Worm (Caenorhabditis elegans): ENCODE data around the gene urb-1.

Gene urb-1

DNA sequence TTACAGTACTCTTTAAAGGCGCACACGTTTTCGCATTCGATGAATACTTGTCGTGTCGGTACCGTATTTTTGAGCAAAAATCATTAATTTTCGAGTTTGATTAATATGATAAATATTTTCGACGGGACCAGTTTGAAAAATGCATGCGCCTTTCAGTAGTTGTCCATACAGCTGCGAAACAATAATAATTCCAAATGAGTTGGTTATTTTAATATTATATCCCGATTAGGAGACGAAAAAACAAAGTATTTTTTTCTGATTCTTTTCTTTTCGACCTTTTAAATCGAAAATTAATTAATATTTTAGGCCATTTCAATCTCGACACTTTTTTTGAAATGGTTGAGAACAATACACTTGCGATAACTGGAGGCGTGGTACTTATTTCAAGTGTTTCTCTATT is 14.6 kb upstream of the urb-1 start, which contains the start of gene T05H4.4:
T05H4.4 (plus strand) TSS at position 301 of the 400 bp plus-strand sequence.
- TF ChIP-seq dao-5 (tag; optimal IDR thresholded peaks at IDR 0.05) (no peak), W03F9.2 (tag; optimal IDR thresholded peaks at IDR 0.05) (no peak), him-1 (tag; optimal IDR thresholded peaks at IDR 0.05) (no peak)

DNA sequence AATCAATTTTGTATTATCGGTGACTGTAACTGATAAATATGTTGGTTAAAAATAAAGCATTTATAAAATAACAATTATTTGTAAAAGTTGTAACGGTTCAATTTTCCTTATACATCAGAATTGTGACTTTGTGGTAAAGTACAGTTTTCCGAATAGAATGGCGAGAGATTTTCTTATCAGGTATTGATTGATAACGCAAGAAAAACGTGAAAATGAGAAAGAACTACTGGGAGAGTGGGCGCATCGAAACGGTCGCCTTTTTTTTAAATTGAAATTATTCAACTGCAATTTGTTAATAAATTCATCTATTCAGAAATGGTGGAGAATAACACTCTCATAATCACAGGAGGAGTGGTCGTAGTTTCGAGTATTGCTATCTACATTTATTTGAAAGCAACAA is 12.4 kb upstream of the urb-1 start, which contains the start of gene hpo-19:
hpo-19 (plus strand) TSS at position 314 of the 400 bp plus-strand sequence.
- no peak for TF ChIP-seq him-1 (tag; optimal IDR thresholded peaks at IDR 0.05)
- no peak for TF ChIP-seq W03F9.2 (tag; optimal IDR thresholded peaks at IDR 0.05)
- TF ChIP-seq dao-5 (tag; optimal IDR thresholded peaks at IDR 0.05), result no peak

DNA sequence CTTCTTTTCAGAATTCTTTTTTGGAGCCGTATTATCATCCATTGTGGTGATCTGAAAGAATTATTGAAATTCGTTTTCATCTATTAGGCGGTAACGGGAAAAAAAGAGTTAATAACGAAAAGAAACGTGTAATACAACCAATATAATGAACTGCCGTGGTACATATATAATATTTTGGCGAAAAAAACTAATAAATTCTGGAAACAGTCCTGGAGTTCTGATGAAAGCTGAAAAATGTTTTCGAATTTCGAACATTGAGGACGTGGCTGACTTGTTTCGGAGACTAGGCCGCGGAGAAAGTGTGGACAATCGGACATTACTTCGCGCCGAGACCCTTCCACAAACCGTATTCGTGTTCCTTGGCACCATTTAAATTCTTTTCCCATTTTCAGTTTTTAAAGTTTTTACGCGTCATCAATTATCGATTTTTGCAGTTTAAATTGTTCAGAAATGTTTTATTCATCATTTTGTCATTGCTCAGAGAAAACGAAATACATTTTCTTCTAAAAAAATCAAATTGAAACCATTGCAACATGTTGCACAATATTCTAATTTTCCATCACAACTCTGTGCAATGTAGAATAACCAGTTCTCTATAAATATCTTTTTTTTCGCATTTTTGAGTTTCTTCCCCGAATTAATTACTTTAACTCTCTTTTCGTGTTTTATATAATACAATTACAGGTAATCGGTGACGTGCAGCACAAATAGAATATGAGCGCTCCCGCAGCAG is 9.7 kb upstream of the urb-1 start, which contains the start of the genes gad-1 and erfa-1:
gad-1 (minus strand) TSS at position 51 of the 733 bp plus-strand sequence.
erfa-1 (plus strand) TSS at position 683 of the 733 bp plus-strand sequence.
- TF ChIP-seq W03F9.2 (tag; optimal IDR thresholded peaks at IDR 0.05) (peak; percentile 83), dao-5 (tag; optimal IDR thresholded peaks at IDR 0.05) (no peak), him-1 (tag; optimal IDR thresholded peaks at IDR 0.05) (no peak)

DNA sequence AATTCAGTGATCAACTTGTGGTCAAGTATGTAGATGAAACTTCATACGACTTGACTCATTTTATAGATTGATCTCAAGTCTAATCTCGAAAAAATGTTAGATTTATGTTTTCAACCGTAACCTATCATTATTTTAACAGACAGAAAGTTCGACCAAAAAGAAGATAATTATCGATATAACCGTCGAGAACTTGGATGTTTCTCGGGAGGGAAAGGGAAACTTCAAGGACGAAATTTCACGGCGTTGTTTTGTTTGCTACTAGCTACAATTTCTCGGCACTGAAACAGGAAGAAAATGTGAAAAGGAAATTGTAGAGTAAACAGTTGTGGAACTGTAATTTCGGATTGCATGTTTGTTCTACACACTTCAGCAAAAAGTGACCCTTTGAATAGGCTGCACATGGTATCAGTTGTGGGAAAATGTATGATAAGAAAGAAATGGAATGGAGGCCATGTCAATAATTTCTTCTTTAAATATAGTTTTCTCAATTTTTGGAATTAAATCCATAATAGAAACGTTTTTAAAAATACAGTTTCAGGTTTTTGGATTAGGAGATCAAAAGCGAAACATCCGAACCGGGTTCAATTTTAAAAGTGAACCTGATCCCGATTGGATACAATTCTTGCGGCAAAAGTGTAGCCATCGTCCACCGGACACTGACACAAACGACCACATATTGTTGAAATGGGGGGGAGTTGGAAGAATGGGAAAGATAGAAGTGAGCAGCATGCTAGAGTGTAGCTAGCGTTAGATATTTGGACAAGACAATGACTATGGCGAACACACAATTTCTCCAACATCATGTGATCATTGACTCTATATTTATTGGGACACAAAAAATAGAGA is 6.8 kb upstream of the urb-1 start:
- TF ChIP-seq him-1 (tag; optimal IDR thresholded peaks at IDR 0.05) (no peak), dao-5 (tag; optimal IDR thresholded peaks at IDR 0.05) (no peak), W03F9.2 (tag; optimal IDR thresholded peaks at IDR 0.05) (no peak)

DNA sequence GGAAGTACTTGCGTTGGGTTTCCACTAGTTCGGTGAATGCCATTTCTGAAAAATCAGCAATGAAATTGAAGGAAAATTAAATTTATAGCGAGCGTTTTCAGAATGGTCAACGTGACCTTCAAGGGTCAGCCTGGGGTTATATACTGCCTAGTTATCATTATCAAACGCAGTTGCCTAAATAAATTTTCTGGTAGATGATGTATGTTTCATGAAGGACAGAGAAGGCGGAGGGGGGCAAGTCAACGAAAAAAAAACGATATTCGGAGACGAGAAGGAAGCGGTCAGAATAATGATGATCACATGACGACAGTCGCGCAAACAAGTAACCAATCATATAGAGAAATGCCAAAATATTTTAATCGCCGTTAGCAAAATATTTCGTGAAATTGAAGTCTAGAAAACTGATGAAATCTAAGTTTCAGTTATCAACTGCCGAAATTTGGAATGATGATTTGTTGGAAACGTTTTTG is 6.0 kb upstream of the urb-1 start, which contains the start of gene alh-4:
alh-4 (minus strand) TSS at position 51 of the 470 bp plus-strand sequence.
- TF ChIP-seq dao-5 (tag; optimal IDR thresholded peaks at IDR 0.05) (no peak), him-1 (tag; optimal IDR thresholded peaks at IDR 0.05) (no peak), W03F9.2 (tag; optimal IDR thresholded peaks at IDR 0.05) (no peak)

DNA sequence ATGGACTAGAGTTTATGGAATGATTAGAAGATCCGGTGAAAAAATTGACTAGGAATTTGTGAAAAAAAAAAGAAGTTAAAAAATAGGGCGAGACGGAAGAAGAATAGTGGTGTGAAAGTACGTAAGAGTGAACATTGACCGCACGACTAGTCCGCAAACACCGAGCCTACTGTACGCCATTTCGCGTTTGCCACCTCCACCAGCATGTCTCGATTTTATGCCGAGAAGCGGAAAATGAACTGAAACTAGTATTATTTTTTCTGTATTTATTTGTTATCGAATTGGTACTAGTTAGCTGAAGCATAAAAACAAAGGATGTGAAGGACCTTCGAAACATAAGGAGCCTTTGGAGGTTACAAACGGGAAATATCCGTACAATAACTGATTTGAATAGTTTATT is 3.5 kb upstream of the urb-1 start:
- peak; percentile 38 for TF ChIP-seq W03F9.2 (tag; optimal IDR thresholded peaks at IDR 0.05)
- TF ChIP-seq dao-5 (tag; optimal IDR thresholded peaks at IDR 0.05), result no peak

DNA sequence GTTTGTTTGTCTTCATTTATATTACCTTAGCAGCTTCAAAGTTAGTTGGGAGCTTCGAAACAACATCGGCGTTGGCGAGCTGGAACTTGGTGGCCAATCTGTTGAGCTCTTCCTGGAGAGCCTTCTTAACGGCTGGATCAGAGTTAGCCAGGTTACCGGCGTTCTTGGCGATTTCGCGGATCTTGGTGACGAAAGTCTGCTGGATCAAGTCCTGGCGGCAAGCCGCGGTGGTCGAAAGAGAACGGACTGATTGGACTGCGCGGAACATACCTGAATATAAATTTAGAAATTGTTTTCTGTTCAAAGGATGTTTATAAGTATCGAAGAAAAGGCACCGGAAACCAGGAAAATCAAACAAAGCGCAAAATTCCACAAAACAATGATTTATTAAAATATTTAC is 2.9 kb upstream of the urb-1 start, which contains the start of gene atp-4:
atp-4 (minus strand) TSS at position 270 of the 400 bp plus-strand sequence.
- TF ChIP-seq dao-5 (tag; optimal IDR thresholded peaks at IDR 0.05) (no peak), him-1 (tag; optimal IDR thresholded peaks at IDR 0.05) (no peak)

DNA sequence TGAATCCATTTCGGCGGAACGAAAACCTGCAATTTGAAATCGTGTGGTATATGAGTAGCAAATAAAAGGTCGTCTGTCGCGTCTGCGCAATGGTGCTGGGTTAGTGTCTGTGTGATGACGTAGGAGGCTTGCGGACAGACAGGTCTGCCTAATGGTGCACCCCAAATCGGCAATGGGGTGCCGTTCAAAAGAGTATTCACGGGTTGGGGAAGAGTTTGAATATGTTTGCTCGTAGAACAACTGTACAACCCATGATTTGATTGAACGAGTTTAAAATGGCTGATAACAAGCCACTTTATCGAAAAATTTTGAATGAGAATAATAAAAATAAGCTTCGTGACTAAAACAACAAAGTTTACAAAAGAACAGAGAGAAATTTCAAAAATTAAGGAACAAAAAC is 2.0 kb upstream of the urb-1 start, which contains the start of gene T05H4.11:
T05H4.11 (minus strand) TSS at position 335 of the 400 bp plus-strand sequence.
- no peak for TF ChIP-seq W03F9.2 (tag; optimal IDR thresholded peaks at IDR 0.05)
- TF ChIP-seq him-1 (tag; optimal IDR thresholded peaks at IDR 0.05), result no peak
- no peak for TF ChIP-seq dao-5 (tag; optimal IDR thresholded peaks at IDR 0.05)

DNA sequence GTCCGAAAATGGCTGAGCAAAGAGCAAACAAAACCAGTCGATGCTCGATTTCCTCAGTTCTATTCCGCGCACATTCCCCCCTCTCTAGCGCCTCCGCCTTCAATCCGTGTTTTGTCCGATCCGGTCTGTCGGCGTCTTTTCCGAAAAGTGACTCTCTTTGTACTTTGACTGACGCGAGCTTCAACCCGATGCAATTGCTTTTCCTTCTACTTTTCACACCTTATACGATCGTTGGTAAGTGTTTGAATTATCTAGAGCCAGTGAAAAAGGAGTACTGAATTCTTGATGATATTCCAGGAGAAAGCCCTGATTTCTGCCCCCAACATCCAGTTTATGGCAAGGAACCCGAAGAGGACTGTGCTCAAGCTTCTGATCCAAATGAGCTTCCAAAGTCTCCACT is 9.0 kb downstream of the urb-1 start, which contains the start of gene cht-6:
cht-6 (plus strand) TSS at position 9 of the 400 bp plus-strand sequence.
- TF ChIP-seq him-1 (tag; optimal IDR thresholded peaks at IDR 0.05), result no peak
- TF ChIP-seq W03F9.2 (tag; optimal IDR thresholded peaks at IDR 0.05), result no peak
- no peak for TF ChIP-seq dao-5 (tag; optimal IDR thresholded peaks at IDR 0.05)

DNA sequence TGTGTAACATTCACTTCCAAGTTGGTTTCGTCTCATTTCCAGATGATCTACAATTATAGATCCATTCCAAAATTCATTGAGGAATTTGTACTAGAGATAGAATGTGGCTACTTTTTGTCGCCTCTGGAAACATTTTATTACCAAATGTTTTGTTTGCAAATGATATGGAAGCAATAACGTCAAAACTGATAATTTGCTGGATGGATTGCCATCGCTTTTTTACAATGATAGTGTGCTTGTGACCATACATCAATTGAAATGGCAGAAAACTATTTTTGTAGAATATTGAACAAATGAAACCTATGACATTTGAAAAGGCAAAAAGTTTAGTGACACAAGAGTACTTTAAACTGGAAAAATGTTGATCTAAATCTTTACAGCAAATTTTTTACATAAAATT is 9.5 kb downstream of the urb-1 start:
- no peak for TF ChIP-seq dao-5 (tag; optimal IDR thresholded peaks at IDR 0.05)
- TF ChIP-seq W03F9.2 (tag; optimal IDR thresholded peaks at IDR 0.05), result no peak
- no peak for TF ChIP-seq him-1 (tag; optimal IDR thresholded peaks at IDR 0.05)

DNA sequence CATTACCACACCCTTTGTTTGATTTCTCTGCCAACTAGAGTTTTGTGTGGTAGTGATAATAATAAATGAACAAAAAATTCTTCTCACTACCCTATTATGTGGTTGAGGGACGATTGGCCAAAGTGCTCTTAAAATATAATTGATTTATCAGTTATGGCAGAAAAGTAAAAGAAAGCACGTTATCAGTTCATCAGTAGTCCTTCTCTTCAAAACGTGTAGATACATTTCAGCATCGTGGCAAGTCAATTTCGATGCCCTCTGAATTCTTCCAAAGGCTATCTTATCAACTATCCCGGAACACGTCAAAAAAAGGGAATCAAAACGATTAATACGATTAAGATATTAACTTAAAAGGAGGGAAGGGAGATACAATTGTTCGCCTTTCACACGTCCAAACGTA is 10.9 kb downstream of the urb-1 start:
- TF ChIP-seq dao-5 (tag; optimal IDR thresholded peaks at IDR 0.05), result no peak
- TF ChIP-seq him-1 (tag; optimal IDR thresholded peaks at IDR 0.05), result no peak
- no peak for TF ChIP-seq W03F9.2 (tag; optimal IDR thresholded peaks at IDR 0.05)

DNA sequence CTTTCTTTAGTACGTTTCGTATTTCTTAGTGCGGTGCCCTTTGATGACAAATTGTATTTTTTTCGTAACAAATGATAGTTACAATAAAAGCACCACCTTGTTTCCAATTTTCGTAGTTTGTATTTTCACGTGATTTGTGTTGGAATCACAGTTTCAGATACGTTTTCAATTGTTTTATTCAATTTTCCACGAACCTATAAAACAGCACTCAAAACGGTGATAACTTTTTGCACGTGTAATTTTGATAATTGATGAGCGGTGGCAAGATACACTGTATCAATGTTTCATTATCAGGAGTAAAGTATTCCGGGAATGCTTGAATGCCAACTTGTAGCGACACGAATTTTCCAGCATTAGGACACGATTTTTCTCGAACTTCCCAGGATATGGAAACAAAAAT is 12.8 kb downstream of the urb-1 start:
- no peak for TF ChIP-seq W03F9.2 (tag; optimal IDR thresholded peaks at IDR 0.05)
- TF ChIP-seq him-1 (tag; optimal IDR thresholded peaks at IDR 0.05), result no peak
- no peak for TF ChIP-seq dao-5 (tag; optimal IDR thresholded peaks at IDR 0.05)

DNA sequence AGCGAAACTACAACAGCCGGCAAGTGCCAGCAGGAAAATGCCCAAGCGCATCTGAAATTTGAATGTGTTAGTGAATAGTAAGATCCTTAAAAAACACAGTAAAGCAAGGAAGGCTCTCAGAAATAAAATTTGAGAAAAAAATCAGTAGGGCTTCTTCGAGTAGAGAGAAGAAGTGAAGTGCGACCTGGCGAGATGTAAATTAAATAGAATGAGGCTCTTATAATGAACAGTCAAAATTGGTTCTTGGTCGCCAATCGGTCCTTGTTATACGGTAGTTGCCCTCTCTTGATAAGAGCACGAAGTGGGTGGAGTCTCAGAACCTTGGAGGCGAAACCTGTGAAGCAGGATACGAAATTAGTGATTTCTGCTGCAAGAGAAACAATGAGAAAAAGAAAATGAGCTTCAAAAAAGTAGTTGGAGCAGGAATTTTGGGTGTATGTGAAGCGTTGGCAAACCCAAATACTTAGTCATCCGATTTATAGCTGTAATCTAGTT is 15.2 kb downstream of the urb-1 start, which contains the start of gene bcf-1:
bcf-1 (minus strand) TSS at position 51 of the 495 bp plus-strand sequence.
- TF ChIP-seq him-1 (tag; optimal IDR thresholded peaks at IDR 0.05) (no peak), dao-5 (tag; optimal IDR thresholded peaks at IDR 0.05) (no peak), W03F9.2 (tag; optimal IDR thresholded peaks at IDR 0.05) (no peak)

Data from whole organism, L4/young adult.